Worm (Caenorhabditis elegans) whole organism, L3 larva: ENCODE measurements around the gene erg-28.

Source experiments
- R02D3.7 ChIP-seq: fragments of 150-350 bp; optimal IDR thresholded peaks from 2 replicates; lab custom pipeline; 2014; ENCODE audit warnings: missing biosample characterization, missing genetic modification characterization
- ama-1 ChIP-seq: fragments of 150-350 bp; optimal IDR thresholded peaks from 2 replicates; lab custom pipeline; 2018
- hmg-11 ChIP-seq: sonication (generic microtip); optimal IDR thresholded peaks from 2 replicates; lab custom pipeline; 2016; ENCODE audit warnings: missing genetic modification characterization, missing compliant biosample characterization
- lin-15B ChIP-seq: fragments of 150-350 bp; optimal IDR thresholded peaks from 2 replicates; lab custom pipeline; 2014; ENCODE audit warnings: missing biosample characterization, missing genetic modification characterization
- nfya-1 ChIP-seq: sonication (generic microtip); optimal IDR thresholded peaks from 2 replicates; lab custom pipeline; 2017; ENCODE audit warnings: missing genetic modification characterization, mild to moderate bottlenecking, missing compliant biosample characterization, antibody characterized with exemption, moderate library complexity; ENCODE audit not compliant: insufficient read depth
- nhr-25 ChIP-seq: sonication (generic microtip); optimal IDR thresholded peaks from 2 replicates; lab custom pipeline; 2017; ENCODE audit warnings: missing biosample characterization, missing genetic modification characterization
- pha-4 ChIP-seq: fragments of 150-350 bp; optimal IDR thresholded peaks from 2 replicates; lab custom pipeline; 2014; ENCODE audit warnings: missing biosample characterization, missing genetic modification reagents, missing genetic modification characterization
- snpc-4 ChIP-seq: fragments of 150-350 bp; optimal IDR thresholded peaks from 2 replicates; lab custom pipeline; 2014; ENCODE audit warnings: missing biosample characterization, missing genetic modification characterization
- ztf-11 ChIP-seq: fragments of 150-350 bp; optimal IDR thresholded peaks from 2 replicates; lab custom pipeline; 2014; ENCODE audit warnings: missing biosample characterization, missing genetic modification characterization

erg-28 gene

DNA sequence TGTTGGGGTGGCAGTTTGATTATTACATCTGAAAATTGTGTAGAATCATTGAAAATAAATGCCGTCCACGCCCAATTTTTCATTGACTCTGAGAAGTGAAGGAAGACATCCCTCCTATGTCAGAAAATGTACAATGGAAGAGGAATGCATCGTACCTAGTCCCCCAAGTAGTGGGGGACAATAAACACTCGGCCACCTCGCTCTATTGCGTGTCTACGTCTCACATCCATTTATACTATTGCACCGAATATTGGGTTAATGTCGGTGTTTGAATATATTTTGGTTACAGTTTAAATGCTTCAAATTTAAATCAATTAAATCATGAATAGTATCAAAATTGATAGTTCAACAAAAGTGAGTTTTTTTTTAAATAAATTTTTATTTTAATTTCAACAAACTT lies 42.4 kb downstream of the erg-28 start, which contains the start of gene lin-25:
TSS of gene lin-25 (plus strand) at position 290 of the 400 bp plus-strand sequence.
- TF ChIP-seq hmg-11 (tag; lab: Kevin White, UChicago) (peak; percentile 58), R02D3.7 (no peak), nhr-25 (tag; lab: Kevin White, UChicago) (peak; percentile 24), ztf-11 (tag; lab: Kevin White, UChicago) (no peak), nfya-1 (tag; lab: Kevin White, UChicago) (peak; percentile 42), snpc-4 (peak; percentile 27), lin-15B (tag; lab: Kevin White, UChicago) (peak; percentile 51), pha-4 (tag; lab: Kevin White, UChicago) (peak; percentile 63), ama-1 (no peak)
- TF ChIP-seq, all 47 proteins: peak for 6
